Fruit fly (Drosophila melanogaster): ENCODE data around the gene LysP.
A peak's percentile ranks its signal among the peaks of the same experiment; 100 is the strongest.

Gene LysP

dm6 chr3L:1200357-1201051 lies 18.0 kb downstream of the LysP start, which contains the start of gene mwh (continued):
- TF ChIP-seq dac (GFP tag; optimal IDR thresholded peaks at IDR 0.05) (peak; percentile 60), achi (GFP tag; optimal IDR thresholded peaks at IDR 0.05) (no peak), Eip93F (GFP tag; optimal IDR thresholded peaks at IDR 0.05) (no peak), CG6854 (GFP tag; optimal IDR thresholded peaks at IDR 0.05) (no peak), CG10631 (GFP tag; optimal IDR thresholded peaks at IDR 0.05) (no peak), CG11902 (GFP tag; optimal IDR thresholded peaks at IDR 0.05) (no peak), Lpt (GFP tag; optimal IDR thresholded peaks at IDR 0.05) (no peak), Smox (GFP tag; optimal IDR thresholded peaks at IDR 0.05) (no peak), acj6 (GFP tag; optimal IDR thresholded peaks at IDR 0.05) (no peak), Gug (GFP tag; IDR thresholded peaks at IDR 0.05) (no peak), OdsH (GFP tag; optimal IDR thresholded peaks at IDR 0.05) (no peak), vri (GFP tag; optimal IDR thresholded peaks at IDR 0.05) (no peak), CG4318 (GFP tag; optimal IDR thresholded peaks at IDR 0.05) (peak; percentile 72), CG15336 (GFP tag; IDR thresholded peaks at IDR 0.05) (no peak), fd59A (GFP tag; optimal IDR thresholded peaks at IDR 0.05) (no peak)

dm6 chr3L:1195868-1196552 lies 22.5 kb downstream of the LysP start, which contains the start of gene Aplip1:
Aplip1 (plus strand) TSS chr3L:1196317.
- TF ChIP-seq CG1621 (tag; optimal IDR thresholded peaks at IDR 0.05) (no peak), Eip78C (GFP tag) (peak; percentile 47), Met (GFP tag; optimal IDR thresholded peaks at IDR 0.05) (no peak), achi (GFP tag; optimal IDR thresholded peaks at IDR 0.05) (peak; percentile 54), CG4318 (GFP tag; optimal IDR thresholded peaks at IDR 0.05) (no peak), svp (GFP tag) (peak; percentile 66), Hr39 (GFP tag; optimal IDR thresholded peaks at IDR 0.05) (no peak), ss (GFP tag; optimal IDR thresholded peaks at IDR 0.05) (peak in 1 of 2 experiments; percentile 1), Sox102F (GFP tag; optimal IDR thresholded peaks at IDR 0.05) (no peak)

DNA sequence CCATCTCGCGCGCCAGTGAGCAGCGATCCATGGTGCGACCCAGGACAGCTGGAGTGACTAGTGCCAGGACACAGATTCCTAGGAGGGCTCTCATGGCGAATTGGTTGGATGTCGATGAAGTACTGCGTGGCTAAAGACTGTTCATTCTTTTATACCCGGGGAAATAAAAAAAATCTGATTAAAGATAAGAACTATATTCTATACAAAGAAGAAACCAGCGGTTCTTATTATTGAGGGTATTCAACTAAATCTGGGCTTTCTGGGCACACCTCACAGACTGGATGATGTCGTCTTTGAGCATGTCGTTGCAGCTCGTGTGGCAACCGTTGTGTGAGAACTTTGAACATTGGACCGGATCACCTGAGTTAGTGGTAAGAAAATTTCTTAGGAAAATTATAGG lies 23.3 kb downstream of the LysP start, which contains the start of gene LysX:
Gene LysX, minus strand, starts transcription at position 101 of the 400 bp plus-strand sequence.
- TF ChIP-seq CG34406 (GFP tag; optimal IDR thresholded peaks at IDR 0.05), result no peak
- peak; percentile 0 for TF ChIP-seq Eip78C (GFP tag)

dm6 chr3L:1193123-1193844 lies 25.2 kb downstream of the LysP start, which contains the start of gene Trhn:
Trhn (minus strand) TSS chr3L:1193173.
- TF ChIP-seq Hr4 (GFP tag; optimal IDR thresholded peaks at IDR 0.05) (no peak), esn (GFP tag; optimal IDR thresholded peaks at IDR 0.05) (no peak), CG6163 (GFP tag; IDR thresholded peaks at IDR 0.05) (no peak), achi (GFP tag; optimal IDR thresholded peaks at IDR 0.05) (no peak), CG11762 (GFP tag; optimal IDR thresholded peaks at IDR 0.05; ENCODE audit: insufficient read depth) (no peak), Ets21C (GFP tag; optimal IDR thresholded peaks at IDR 0.05) (no peak)

DNA sequence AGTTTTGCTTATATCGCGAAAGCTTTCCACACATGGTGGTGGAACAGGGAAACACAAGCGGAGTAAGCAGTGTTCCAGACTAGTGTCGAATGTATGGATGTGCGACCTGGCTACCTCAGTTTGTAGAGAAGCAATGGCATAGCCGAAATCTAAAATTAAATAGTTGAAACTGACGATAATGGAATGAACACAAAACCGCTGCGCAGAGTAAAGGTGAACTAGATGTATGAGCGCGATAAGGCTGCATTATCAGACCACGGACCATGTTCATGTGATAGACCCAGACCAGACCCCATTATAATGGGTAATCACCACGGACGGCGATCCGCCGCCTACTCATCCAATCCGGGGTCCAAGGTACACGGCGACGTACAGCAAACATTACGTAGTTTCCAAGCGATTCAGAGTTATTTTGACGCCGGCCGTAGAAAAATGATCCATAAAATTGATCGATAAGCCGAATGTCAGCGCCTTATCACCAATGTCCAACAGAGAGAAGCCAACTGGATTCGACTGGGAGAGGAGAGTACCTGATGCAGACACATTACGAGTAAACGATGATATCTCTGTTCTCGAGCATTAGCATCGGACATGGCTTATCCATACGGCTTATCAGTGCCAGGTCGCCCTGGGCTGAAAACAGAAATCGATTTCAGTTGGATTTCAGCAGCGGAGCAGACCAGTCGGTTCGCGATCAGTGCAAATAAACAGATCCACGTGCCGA lies 29.4 kb downstream of the LysP start, which contains the start of gene CG13912:
Gene CG13912, plus strand, starts transcription at position 653 of the 724 bp plus-strand sequence.
- no peak for TF ChIP-seq CG8632 (GFP tag; optimal IDR thresholded peaks at IDR 0.05)
- TF ChIP-seq CG8119 (GFP tag; IDR thresholded peaks at IDR 0.05), result no peak
- TF ChIP-seq CG31627 (GFP tag; optimal IDR thresholded peaks at IDR 0.05), result no peak
- TF ChIP-seq fd85E (GFP tag; optimal IDR thresholded peaks at IDR 0.05), result no peak
- TF ChIP-seq Blimp-1 (GFP tag; optimal IDR thresholded peaks at IDR 0.05), result no peak
- TF ChIP-seq lz (GFP tag; optimal IDR thresholded peaks at IDR 0.05), result no peak
- no peak for TF ChIP-seq CG34406 (GFP tag; optimal IDR thresholded peaks at IDR 0.05)
- no peak for TF ChIP-seq achi (GFP tag; optimal IDR thresholded peaks at IDR 0.05)
- TF ChIP-seq esn (GFP tag; optimal IDR thresholded peaks at IDR 0.05), result no peak
- peak; percentile 58 for TF ChIP-seq CG6808 (GFP tag; optimal IDR thresholded peaks at IDR 0.05)
- TF ChIP-seq CG4318 (GFP tag; optimal IDR thresholded peaks at IDR 0.05), result no peak
- peak; percentile 15 for TF ChIP-seq spab (GFP tag; optimal IDR thresholded peaks at IDR 0.05)
- no peak for TF ChIP-seq Hr39 (GFP tag; optimal IDR thresholded peaks at IDR 0.05)
- TF ChIP-seq salr (GFP tag; optimal IDR thresholded peaks at IDR 0.05), result no peak
- peak; percentile 31 for TF ChIP-seq CG10669 (GFP tag; optimal IDR thresholded peaks at IDR 0.05)
- TF ChIP-seq net (GFP tag; optimal IDR thresholded peaks at IDR 0.05), result no peak
